Worm (Caenorhabditis elegans): ENCODE results near the gene F33E11.3.

- TF ChIP-seq F13C5.2 (tag; optimal IDR thresholded peaks at IDR 0.05) (no peak), flt-1 (GFP tag; IDR thresholded peaks at IDR 0.05) (no peak), ceh-13 (GFP tag; optimal IDR thresholded peaks at IDR 0.05) (no peak), ets-7 (tag; optimal IDR thresholded peaks at IDR 0.05) (no peak), scrt-1 (GFP tag; IDR thresholded peaks at IDR 0.05) (no peak), hnd-1 (tag; optimal IDR thresholded peaks at IDR 0.05) (no peak), tbx-37 (GFP tag; conservative IDR thresholded peaks at IDR 0.05) (no peak), tra-4 (tag; optimal IDR thresholded peaks at IDR 0.05) (no peak), ceh-36 (tag; optimal IDR thresholded peaks at IDR 0.05) (no peak), ama-1 (optimal IDR thresholded peaks at IDR 0.05) (no peak), B0310.2 (tag; optimal IDR thresholded peaks at IDR 0.05) (no peak), aly-1 (tag; optimal IDR thresholded peaks at IDR 0.05) (no peak)
Observed at ce11 chrV:297424-297991, 7.0 kb downstream of the F33E11.3 start, which contains the start of gene F33E11.2.

Measured in whole organism, early embryonic.